Worm (Caenorhabditis elegans) whole organism, young adult: ENCODE results near the gene knl-3.

Source experiments
- B0261.1 ChIP-seq: sonication (generic microtip); optimal IDR thresholded peaks from 2 replicates; lab custom pipeline; 2016; ENCODE audit warnings: mild to moderate bottlenecking, missing genetic modification characterization, moderate library complexity, missing compliant biosample characterization
- C06A6.2 ChIP-seq: fragments of 200-800 bp; sonication (Bioruptor generic); conservative IDR thresholded peaks from 2 replicates; pipeline ENCODE4 v1.3.6; 2022; ENCODE audit warnings: missing genetic modification characterization, missing compliant biosample characterization
- D2030.7 ChIP-seq: fragments of 200-800 bp; sonication (Bioruptor generic); IDR thresholded peaks from 2 replicates; pipeline ENCODE4 v1.3.6; 2022; ENCODE audit warnings: missing genetic modification reagents, missing genetic modification characterization, missing compliant biosample characterization
- F10E7.11 ChIP-seq: sonication (generic microtip); optimal IDR thresholded peaks from 2 replicates; lab custom pipeline; 2017; ENCODE audit warnings: mild to moderate bottlenecking, missing genetic modification characterization, moderate library complexity, missing compliant biosample characterization
- F33H1.4 ChIP-seq: fragments of 200-800 bp; sonication (Bioruptor generic); IDR thresholded peaks from 2 replicates; pipeline ENCODE4 v1.3.6; 2022; ENCODE audit warnings: missing genetic modification reagents, missing genetic modification characterization, missing compliant biosample characterization
- F49E8.2 ChIP-seq: sonication (generic microtip); optimal IDR thresholded peaks from 3 replicates; lab custom pipeline; 2017; ENCODE audit warnings: missing genetic modification characterization, mild to moderate bottlenecking, missing compliant biosample characterization, antibody characterized with exemption, moderate library complexity; ENCODE audit not compliant: insufficient read depth
- F57C9.4 ChIP-seq: sonication (generic microtip); optimal IDR thresholded peaks from 2 replicates; lab custom pipeline; 2017; ENCODE audit warnings: mild to moderate bottlenecking, missing genetic modification characterization, missing compliant biosample characterization
- K11D2.4 ChIP-seq: fragments of 200-800 bp; sonication (Bioruptor generic); IDR thresholded peaks from 2 replicates; pipeline ENCODE4 v1.3.6; 2022; ENCODE audit warnings: missing genetic modification reagents, missing genetic modification characterization, missing compliant biosample characterization
- Y67H2A.10 ChIP-seq: fragments of 200-800 bp; sonication (Bioruptor generic); conservative IDR thresholded peaks from 2 replicates; pipeline ENCODE4 v1.3.6; 2022; ENCODE audit warnings: missing genetic modification reagents, missing genetic modification characterization, missing compliant biosample characterization
- ama-1 ChIP-seq, 3 experiments: fragments of 150-350 bp in 1 of 3; sonication (generic microtip) in 2 of 3; optimal IDR thresholded peaks; 2 replicates each; lab custom pipeline; 2014 to 2018; ENCODE audit warnings: missing biosample characterization in 2 of 3, missing genetic modification characterization in 2 of 3, missing genetic modification reagents in 2 of 3
- aptf-3 ChIP-seq: fragments of 200-800 bp; sonication (Bioruptor generic); IDR thresholded peaks from 2 replicates; pipeline ENCODE4 v1.3.6; 2022; ENCODE audit warnings: missing genetic modification characterization, missing compliant biosample characterization
- attf-3 ChIP-seq: fragments of 200-800 bp; sonication (Bioruptor generic); conservative IDR thresholded peaks from 2 replicates; pipeline ENCODE4 v1.3.6; 2022; ENCODE audit warnings: missing genetic modification reagents, missing genetic modification characterization, missing compliant biosample characterization
- bed-1 ChIP-seq: fragments of 200-800 bp; sonication (Bioruptor generic); IDR thresholded peaks from 2 replicates; pipeline ENCODE4 v1.3.6; 2022; ENCODE audit warnings: missing genetic modification reagents, missing genetic modification characterization, missing compliant biosample characterization
- cebp-1 ChIP-seq, 2 experiments: fragments of 200-800 bp in 1 of 2; sonication (Bioruptor generic) in 1 of 2; sonication (generic microtip) in 1 of 2; IDR thresholded peaks in 1 of 2; optimal IDR thresholded peaks in 1 of 2; 2 replicates each; pipeline versions ENCODE4 v1.3.6 to Lab custom; 2017 to 2022; ENCODE audit warnings: missing compliant biosample characterization in 2 of 2, missing genetic modification characterization in 2 of 2, mild to moderate bottlenecking in 1 of 2, missing genetic modification reagents in 1 of 2, moderate library complexity in 1 of 2
- ceh-100 ChIP-seq: fragments of 200-800 bp; sonication (Bioruptor generic); IDR thresholded peaks from 2 replicates; pipeline ENCODE4 v1.3.6; 2022; ENCODE audit warnings: missing genetic modification reagents, missing genetic modification characterization, missing compliant biosample characterization
- efl-1 ChIP-seq: fragments of 150-350 bp; optimal IDR thresholded peaks from 2 replicates; lab custom pipeline; 2014; ENCODE audit warnings: missing biosample characterization, missing genetic modification reagents, missing genetic modification characterization
- egl-44 ChIP-seq: fragments of 200-800 bp; sonication (Bioruptor generic); IDR thresholded peaks from 2 replicates; pipeline ENCODE4 v1.3.6; 2022; ENCODE audit warnings: missing genetic modification reagents, missing genetic modification characterization, missing compliant biosample characterization
- him-1 ChIP-seq: sonication (generic microtip); optimal IDR thresholded peaks from 2 replicates; lab custom pipeline; 2016; ENCODE audit warnings: missing genotype, missing genetic modification reagents, missing genetic modification characterization, missing compliant biosample characterization
- hmg-20 ChIP-seq: fragments of 200-800 bp; sonication (Bioruptor generic); IDR thresholded peaks from 2 replicates; pipeline ENCODE4 v1.3.6; 2022; ENCODE audit warnings: missing genetic modification reagents, missing genetic modification characterization, missing compliant biosample characterization
- hsf-1 ChIP-seq: fragments of 200-800 bp; sonication (Bioruptor generic); IDR thresholded peaks from 2 replicates; pipeline ENCODE4 v1.3.6; 2022; ENCODE audit warnings: missing genetic modification reagents, missing genetic modification characterization, missing compliant biosample characterization
- lag-1 ChIP-seq: fragments of 200-800 bp; sonication (Bioruptor generic); IDR thresholded peaks from 2 replicates; pipeline ENCODE4 v1.3.6; 2022; ENCODE audit warnings: missing genetic modification reagents, missing genetic modification characterization, missing compliant biosample characterization
- lsl-1 ChIP-seq: fragments of 200-800 bp; sonication (Bioruptor generic); optimal IDR thresholded peaks from 2 replicates; lab custom pipeline; 2018; ENCODE audit warnings: mild to moderate bottlenecking, missing genetic modification characterization, moderate library complexity, missing compliant biosample characterization
- madf-10 ChIP-seq: sonication (generic microtip); optimal IDR thresholded peaks from 2 replicates; lab custom pipeline; 2016; ENCODE audit warnings: mild to moderate bottlenecking, missing genetic modification characterization, missing compliant biosample characterization
- madf-6 ChIP-seq: fragments of 200-800 bp; sonication (Bioruptor generic); IDR thresholded peaks from 2 replicates; pipeline ENCODE4 v1.3.6; 2022; ENCODE audit warnings: missing genetic modification reagents, missing genetic modification characterization, missing compliant biosample characterization
- mcd-1 ChIP-seq: fragments of 200-800 bp; sonication (Bioruptor generic); IDR thresholded peaks from 2 replicates; pipeline ENCODE4 v1.3.6; 2022; ENCODE audit warnings: missing genetic modification reagents, missing genetic modification characterization, missing compliant biosample characterization
- mxl-1 ChIP-seq: sonication (generic microtip); optimal IDR thresholded peaks from 2 replicates; lab custom pipeline; 2016; ENCODE audit warnings: missing genetic modification characterization, missing compliant biosample characterization
- nhr-120 ChIP-seq: fragments of 200-800 bp; sonication (Bioruptor generic); IDR thresholded peaks from 2 replicates; pipeline ENCODE4 v1.3.6; 2022; ENCODE audit warnings: missing genetic modification characterization, missing compliant biosample characterization
- nhr-80 ChIP-seq: sonication (generic microtip); optimal IDR thresholded peaks from 2 replicates; lab custom pipeline; 2016; ENCODE audit warnings: missing genetic modification characterization, missing compliant biosample characterization
- repo-1 ChIP-seq: sonication (generic microtip); optimal IDR thresholded peaks from 2 replicates; lab custom pipeline; 2017; ENCODE audit warnings: mild to moderate bottlenecking, missing genetic modification characterization, missing compliant biosample characterization
- snpc-1.1 ChIP-seq: sonication (generic microtip); optimal IDR thresholded peaks from 2 replicates; lab custom pipeline; 2017; ENCODE audit warnings: missing genetic modification characterization, mild to moderate bottlenecking, missing compliant biosample characterization, antibody characterized with exemption, moderate library complexity, missing genotype, missing genetic modification reagents; ENCODE audit not compliant: insufficient read depth
- sptf-2 ChIP-seq: fragments of 200-800 bp; sonication (Bioruptor generic); optimal IDR thresholded peaks from 2 replicates; lab custom pipeline; 2018; ENCODE audit warnings: mild to moderate bottlenecking, missing genetic modification characterization, missing compliant biosample characterization
- tbx-9 ChIP-seq: sonication (generic microtip); optimal IDR thresholded peaks from 2 replicates; lab custom pipeline; 2016; ENCODE audit warnings: borderline replicate concordance, missing genetic modification characterization, inconsistent platforms, missing compliant biosample characterization
- xnd-1 ChIP-seq: sonication (generic microtip); optimal IDR thresholded peaks from 2 replicates; lab custom pipeline; 2016; ENCODE audit warnings: missing genotype, missing genetic modification reagents, missing genetic modification characterization, missing compliant biosample characterization
- zfh-2 ChIP-seq: fragments of 200-800 bp; sonication (Bioruptor generic); conservative IDR thresholded peaks from 2 replicates; pipeline ENCODE4 v1.3.6; 2022; ENCODE audit warnings: missing genetic modification reagents, missing genetic modification characterization, missing compliant biosample characterization
- ztf-26 ChIP-seq: sonication (generic microtip); optimal IDR thresholded peaks from 2 replicates; lab custom pipeline; 2017; ENCODE audit warnings: missing genetic modification characterization, missing compliant biosample characterization

Gene knl-3

ce11 chrV:1875497-1875988 is 6.5 kb downstream of the knl-3 start (continued):
- TF ChIP-seq F57C9.4 (peak; percentile 94), D2030.7 (GFP tag; lab: Robert Waterston, UW) (peak; percentile 68), hmg-20 (GFP tag; lab: Robert Waterston, UW) (no peak; the same call in 1 of the 2 replicates), zfh-2 (GFP tag; lab: Robert Waterston, UW) (no peak), bed-1 (GFP tag; lab: Robert Waterston, UW) (no peak), ama-1 (optimal IDR thresholded peaks at IDR 0.05; lab: Kevin White, UChicago) (no peak), ama-1 (GFP tag; optimal IDR thresholded peaks at IDR 0.05; lab: Kevin White, UChicago) (peak in 1 of 2 experiments; percentile 61), snpc-1.1 (tag; lab: Kevin White, UChicago) (no peak), F10E7.11 (tag; lab: Kevin White, UChicago) (peak; percentile 93), egl-44 (peak; percentile 32; the same call in 1 of the 2 replicates), lsl-1 (peak; percentile 46), attf-3 (GFP tag; lab: Robert Waterston, UW) (peak; percentile 64), mxl-1 (tag; lab: Kevin White, UChicago) (peak; percentile 9), sptf-2 (no peak), F49E8.2 (tag; lab: Kevin White, UChicago) (peak; percentile 71), hsf-1 (GFP tag; lab: Robert Waterston, UW) (peak; percentile 65), K11D2.4 (peak; percentile 43; the same call in 1 of the 2 replicates), ztf-26 (tag; lab: Kevin White, UChicago) (peak; percentile 59), nhr-80 (tag; lab: Kevin White, UChicago) (no peak), madf-10 (tag; lab: Kevin White, UChicago) (peak; percentile 20), repo-1 (tag; lab: Kevin White, UChicago) (peak; percentile 87), ceh-100 (GFP tag; lab: Robert Waterston, UW) (peak; percentile 91), aptf-3 (GFP tag; lab: Robert Waterston, UW) (peak; percentile 89), madf-6 (GFP tag; lab: Robert Waterston, UW) (peak; percentile 74), B0261.1 (peak; percentile 38)

DNA sequence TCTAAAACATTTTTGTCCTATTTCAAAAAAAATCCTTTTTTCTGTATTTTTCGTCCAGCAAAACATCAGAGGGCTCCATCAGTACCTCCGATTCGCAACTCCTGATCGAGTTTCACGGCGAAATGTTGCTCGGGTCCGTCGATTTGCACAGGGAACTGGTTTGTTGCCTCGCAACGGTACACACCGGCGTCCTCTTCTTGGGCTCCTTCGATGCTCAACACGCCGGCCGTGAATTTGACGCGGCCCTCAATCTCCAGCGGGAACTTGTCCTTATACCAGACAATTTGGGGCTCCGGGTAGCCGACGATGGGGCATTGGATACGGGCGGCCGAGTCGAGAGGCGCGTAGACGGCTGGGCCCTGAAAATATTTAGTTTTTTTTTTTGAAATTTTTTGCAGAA is 9.0 kb downstream of the knl-3 start:
- no peak for TF ChIP-seq C06A6.2 (GFP tag; lab: Robert Waterston, UW)
- peak; percentile 71 for TF ChIP-seq zfh-2 (GFP tag; lab: Robert Waterston, UW)
- TF ChIP-seq mcd-1 (GFP tag; lab: Robert Waterston, UW) = 0 out of 2 replicates have a peak, but pooled peaks have one; percentile 13
- no peak for TF ChIP-seq Y67H2A.10 (GFP tag; lab: Robert Waterston, UW)
- TF ChIP-seq F33H1.4 = no peak

DNA sequence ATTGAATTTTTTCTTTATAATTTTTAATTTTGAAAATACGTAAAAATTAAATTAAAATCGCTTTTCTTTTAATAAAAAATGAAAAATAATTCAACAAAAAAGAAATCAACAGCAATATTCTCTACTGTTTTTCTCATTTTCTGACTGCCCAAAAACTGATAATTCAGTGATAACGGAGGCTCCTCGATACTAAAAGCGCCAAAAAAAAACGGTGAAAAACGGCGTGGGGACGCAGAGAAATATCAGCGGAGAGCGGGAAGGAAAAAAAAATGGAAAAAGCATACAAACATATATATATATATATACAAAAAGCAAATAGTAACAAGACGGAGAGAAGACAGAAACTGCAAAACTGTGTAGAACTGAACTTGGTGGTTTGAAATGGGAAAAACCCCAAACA is 14.1 kb downstream of the knl-3 start:
- no peak for TF ChIP-seq hsf-1 (GFP tag; lab: Robert Waterston, UW)
- no peak for TF ChIP-seq efl-1 (GFP tag; lab: Kevin White, UChicago)
- no peak for TF ChIP-seq lag-1 (GFP tag; lab: Robert Waterston, UW)
- TF ChIP-seq cebp-1 (GFP tag; IDR thresholded peaks at IDR 0.05; lab: Robert Waterston, UW) = no peak
- peak; percentile 32 for TF ChIP-seq cebp-1 (tag; optimal IDR thresholded peaks at IDR 0.05; lab: Kevin White, UChicago)
- peak; percentile 61 for TF ChIP-seq nhr-80 (tag; lab: Kevin White, UChicago)
- TF ChIP-seq him-1 (tag; lab: Kevin White, UChicago) = no peak
- TF ChIP-seq tbx-9 = no peak
- no peak for TF ChIP-seq xnd-1 (tag; lab: Kevin White, UChicago)
- no peak for TF ChIP-seq nhr-120
- TF ChIP-seq, all 124 proteins: peak for 2
